Worm (Caenorhabditis elegans) whole organism, L4/young adult: ENCODE results near the gene T11F9.14.

Experiments used
- W03F9.2 ChIP-seq: fragments of 150-350 bp; optimal IDR thresholded peaks from 2 replicates; lab custom pipeline; 2014; ENCODE audit warnings: missing biosample characterization, missing genetic modification characterization
- dao-5 ChIP-seq: sonication (generic microtip); optimal IDR thresholded peaks from 2 replicates; lab custom pipeline; 2016; ENCODE audit warnings: missing genotype, missing genetic modification characterization, moderate library complexity, missing compliant biosample characterization
- him-1 ChIP-seq: sonication (generic microtip); optimal IDR thresholded peaks from 2 replicates; lab custom pipeline; 2016; ENCODE audit warnings: missing genotype, missing genetic modification reagents, missing genetic modification characterization, missing compliant biosample characterization

ce11 chrV:11497475-11497874, 16.8 kb upstream of the T11F9.14 start:
- TF ChIP-seq W03F9.2 = no peak
- no peak for TF ChIP-seq dao-5
- no peak for TF ChIP-seq him-1
